Fruit fly (Drosophila melanogaster) whole organism, prepupa: Measurements from ENCODE around the gene GluProRS.

Experiments used
- Blimp-1 ChIP-seq: fragments of 200-800 bp; sonication (Bioruptor generic); optimal IDR thresholded peaks from 3 replicates; lab custom pipeline; 2017; ENCODE audit warnings: missing biosample characterization, missing genetic modification characterization, mild to moderate bottlenecking, moderate library complexity, missing genetic modification reagents
- CG11294 ChIP-seq: fragments of 200-800 bp; sonication (Bioruptor generic); IDR thresholded peaks from 2 replicates; pipeline ENCODE4 v1.3.6; 2022; ENCODE audit warnings: missing biosample characterization, missing genetic modification characterization
- CG11762 ChIP-seq: fragments of 200-800 bp; sonication (Bioruptor generic); optimal IDR thresholded peaks from 3 replicates; lab custom pipeline; 2016; ENCODE audit warnings: missing biosample characterization, missing genetic modification characterization; ENCODE audit not compliant: insufficient read depth
- CG11902 ChIP-seq: fragments of 200-800 bp; sonication (Bioruptor generic); optimal IDR thresholded peaks from 3 replicates; lab custom pipeline; 2016; ENCODE audit warnings: missing biosample characterization, missing genetic modification characterization
- CG15336 ChIP-seq: fragments of 200-800 bp; sonication (Bioruptor generic); IDR thresholded peaks from 2 replicates; pipeline ENCODE4 v1.3.6; 2022; ENCODE audit warnings: missing biosample characterization, missing genetic modification characterization
- CG16779 ChIP-seq: fragments of 200-800 bp; sonication (Bioruptor generic); optimal IDR thresholded peaks from 3 replicates; lab custom pipeline; 2017; ENCODE audit warnings: missing biosample characterization, mild to moderate bottlenecking, missing genetic modification characterization
- CG3032 ChIP-seq: fragments of 200-800 bp; optimal IDR thresholded peaks from 2 replicates; lab custom pipeline; 2019; ENCODE audit warnings: missing biosample characterization, mild to moderate bottlenecking, missing genetic modification characterization, moderate library complexity
- CG31627 ChIP-seq: fragments of 200-800 bp; sonication (Bioruptor generic); optimal IDR thresholded peaks from 3 replicates; lab custom pipeline; 2016; ENCODE audit warnings: missing biosample characterization, missing genetic modification characterization
- CG34406 ChIP-seq: fragments of 200-800 bp; sonication (Bioruptor generic); optimal IDR thresholded peaks from 3 replicates; lab custom pipeline; 2016; ENCODE audit warnings: missing biosample characterization, missing genetic modification characterization
- CG3919 ChIP-seq: fragments of 200-800 bp; sonication (Bioruptor generic); optimal IDR thresholded peaks from 3 replicates; lab custom pipeline; 2016; ENCODE audit warnings: missing biosample characterization, missing genetic modification characterization
- CG4318 ChIP-seq: fragments of 200-800 bp; sonication (Bioruptor generic); optimal IDR thresholded peaks from 3 replicates; lab custom pipeline; 2017; ENCODE audit warnings: missing biosample characterization, mild to moderate bottlenecking, missing genetic modification characterization
- CG6808 ChIP-seq: fragments of 200-800 bp; sonication (Bioruptor generic); optimal IDR thresholded peaks from 3 replicates; lab custom pipeline; 2017; ENCODE audit warnings: missing biosample characterization, missing genetic modification characterization, mild to moderate bottlenecking, moderate library complexity, missing genetic modification reagents
- CG7368 ChIP-seq: fragments of 200-800 bp; sonication (Bioruptor generic); optimal IDR thresholded peaks from 3 replicates; lab custom pipeline; 2016; ENCODE audit warnings: missing biosample characterization, missing genetic modification characterization
- CG8319 ChIP-seq: fragments of 200-800 bp; sonication (Bioruptor generic); optimal IDR thresholded peaks from 3 replicates; lab custom pipeline; 2016; ENCODE audit warnings: missing biosample characterization, missing genetic modification characterization
- CG9139 ChIP-seq: fragments of 200-800 bp; sonication (Bioruptor generic); optimal IDR thresholded peaks from 3 replicates; lab custom pipeline; 2017; ENCODE audit warnings: missing biosample characterization, mild to moderate bottlenecking, missing genetic modification characterization
- Eip75B ChIP-seq: fragments of 200-800 bp; sonication (Bioruptor generic); optimal IDR thresholded peaks from 3 replicates; lab custom pipeline; 2016; ENCODE audit warnings: missing biosample characterization, missing genetic modification characterization
- Eip78C ChIP-seq: fragments of 200-800 bp; sonication (Bioruptor generic); peaks from one replicate; lab custom pipeline; 2016; ENCODE audit warnings: missing biosample characterization, missing genetic modification characterization
- Eip93F ChIP-seq: fragments of 200-800 bp; sonication (Bioruptor generic); optimal IDR thresholded peaks from 2 replicates; lab custom pipeline; 2016; ENCODE audit warnings: missing biosample characterization, mild to moderate bottlenecking, missing genetic modification characterization
- Hr38 ChIP-seq: sonication (Bioruptor generic); optimal IDR thresholded peaks from 2 replicates; lab custom pipeline; 2016; ENCODE audit warnings: missing biosample characterization, missing genetic modification characterization
- Hr4 ChIP-seq: fragments of 200-800 bp; sonication (Bioruptor generic); optimal IDR thresholded peaks from 3 replicates; lab custom pipeline; 2016; ENCODE audit warnings: missing biosample characterization, missing genetic modification characterization
- Lpt ChIP-seq: fragments of 200-800 bp; sonication (Bioruptor generic); optimal IDR thresholded peaks from 3 replicates; lab custom pipeline; 2016; ENCODE audit warnings: missing biosample characterization, missing genetic modification characterization
- Met ChIP-seq: fragments of 200-800 bp; sonication (Bioruptor generic); optimal IDR thresholded peaks from 3 replicates; lab custom pipeline; 2016; ENCODE audit warnings: missing biosample characterization, missing genetic modification characterization
- OdsH ChIP-seq: fragments of 200-800 bp; sonication (Bioruptor generic); optimal IDR thresholded peaks from 3 replicates; lab custom pipeline; 2016; ENCODE audit warnings: missing biosample characterization, missing genetic modification characterization
- Smox ChIP-seq: fragments of 200-800 bp; sonication (Bioruptor generic); optimal IDR thresholded peaks from 3 replicates; lab custom pipeline; 2016; ENCODE audit warnings: missing biosample characterization, missing genetic modification characterization
- Sox102F ChIP-seq: fragments of 200-800 bp; sonication (Bioruptor generic); optimal IDR thresholded peaks from 2 replicates; lab custom pipeline; 2016; ENCODE audit warnings: missing biosample characterization, mild to moderate bottlenecking, missing genetic modification characterization
- Sox14 ChIP-seq: fragments of 200-800 bp; sonication (Bioruptor generic); optimal IDR thresholded peaks from 3 replicates; lab custom pipeline; 2016; ENCODE audit warnings: missing biosample characterization, missing genetic modification characterization
- dsx ChIP-seq: fragments of 200-800 bp; optimal IDR thresholded peaks from 3 replicates; lab custom pipeline; 2019; ENCODE audit warnings: missing biosample characterization, mild to moderate bottlenecking, missing genetic modification characterization, moderate library complexity; ENCODE audit not compliant: poor library complexity, severe bottlenecking
- eg ChIP-seq: fragments of 200-800 bp; sonication (Bioruptor generic); IDR thresholded peaks from 3 replicates; pipeline ENCODE4 v1.3.6; 2022; ENCODE audit warnings: missing biosample characterization, missing genetic modification characterization
- fd59A ChIP-seq: fragments of 200-800 bp; sonication (Bioruptor generic); optimal IDR thresholded peaks from 2 replicates; lab custom pipeline; 2017; ENCODE audit warnings: missing biosample characterization, mild to moderate bottlenecking, missing genetic modification characterization, missing genetic modification reagents
- fkh ChIP-seq: fragments of 200-800 bp; sonication (Bioruptor generic); optimal IDR thresholded peaks from 3 replicates; lab custom pipeline; 2017; ENCODE audit warnings: missing biosample characterization, mild to moderate bottlenecking, missing genetic modification characterization, moderate library complexity
- net ChIP-seq: fragments of 200-800 bp; sonication (Bioruptor generic); optimal IDR thresholded peaks from 3 replicates; lab custom pipeline; 2016; ENCODE audit warnings: missing biosample characterization, missing genetic modification characterization
- pdm3 ChIP-seq: fragments of 200-800 bp; sonication (Bioruptor generic); optimal IDR thresholded peaks from 3 replicates; lab custom pipeline; 2016; ENCODE audit warnings: missing biosample characterization, missing genetic modification characterization
- salr ChIP-seq, 2 experiments: fragments of 200-800 bp; sonication (Bioruptor generic); optimal IDR thresholded peaks; 3 replicates each; lab custom pipeline; 2016 to 2018; ENCODE audit warnings: missing biosample characterization in 2 of 2, missing genetic modification characterization in 2 of 2, mild to moderate bottlenecking in 1 of 2
- svp ChIP-seq: fragments of 200-800 bp; sonication (Bioruptor generic); peaks from one replicate; lab custom pipeline; 2016; ENCODE audit warnings: missing biosample characterization, missing genetic modification characterization
- topi ChIP-seq: fragments of 200-800 bp; sonication (Bioruptor generic); optimal IDR thresholded peaks from 3 replicates; lab custom pipeline; 2016; ENCODE audit warnings: missing biosample characterization, missing genetic modification characterization
- vri ChIP-seq: fragments of 200-800 bp; sonication (Bioruptor generic); optimal IDR thresholded peaks from 3 replicates; lab custom pipeline; 2016; ENCODE audit warnings: missing biosample characterization, mild to moderate bottlenecking, missing genetic modification characterization

The GluProRS gene

dm6 chr3R:23986479-23986930 lies 28.3 kb upstream of the GluProRS start, which contains the start of the genes CG13603 and CG5902 (continued):
- no peak for TF ChIP-seq CG3032 (tag; lab: Kevin White, UChicago)
- no peak for TF ChIP-seq Blimp-1 (GFP tag; lab: Kevin White, UChicago)
- TF ChIP-seq Hr4 (GFP tag; lab: Kevin White, UChicago): no peak
- no peak for TF ChIP-seq fd59A (GFP tag; lab: Kevin White, UChicago)
- TF ChIP-seq CG34406 (GFP tag; lab: Kevin White, UChicago): peak; percentile 34
- TF ChIP-seq salr (GFP tag; optimal IDR thresholded peaks at IDR 0.05; lab: Kevin White, UChicago): no peak
- peak; percentile 26 for TF ChIP-seq CG7368 (GFP tag; lab: Kevin White, UChicago)
- TF ChIP-seq Sox102F (GFP tag; lab: Kevin White, UChicago): no peak
- TF ChIP-seq Lpt: no peak
- no peak for TF ChIP-seq Hr38 (GFP tag; lab: Kevin White, UChicago)
- TF ChIP-seq topi (GFP tag; lab: Kevin White, UChicago): no peak
- TF ChIP-seq svp: peak; percentile 79
- no peak for TF ChIP-seq CG4318 (GFP tag; lab: Kevin White, UChicago)
- no peak for TF ChIP-seq CG15336 (GFP tag; lab: Robert Waterston, UW)
- TF ChIP-seq Eip75B (GFP tag; lab: Kevin White, UChicago): no peak
- TF ChIP-seq CG11902: no peak
- no peak for TF ChIP-seq CG8319 (GFP tag; lab: Kevin White, UChicago)
- no peak for TF ChIP-seq CG16779 (tag; lab: Kevin White, UChicago)
- TF ChIP-seq CG31627: no peak
- TF ChIP-seq CG3919 (GFP tag; lab: Kevin White, UChicago): no peak
- TF ChIP-seq CG6808 (GFP tag; lab: Kevin White, UChicago): peak; percentile 40
- TF ChIP-seq CG11294 (GFP tag; lab: Robert Waterston, UW): no peak
- no peak for TF ChIP-seq Eip93F
- no peak for TF ChIP-seq pdm3 (GFP tag; lab: Kevin White, UChicago)
- no peak for TF ChIP-seq CG9139 (GFP tag; lab: Kevin White, UChicago)
- TF ChIP-seq Met (GFP tag; lab: Kevin White, UChicago): no peak
- TF ChIP-seq Sox14 (GFP tag; lab: Kevin White, UChicago): peak; percentile 96
- TF ChIP-seq Smox (GFP tag; lab: Kevin White, UChicago): no peak
- peak; percentile 28 for TF ChIP-seq net (GFP tag; lab: Kevin White, UChicago)
- TF ChIP-seq vri (GFP tag; lab: Kevin White, UChicago): no peak

- no peak for TF ChIP-seq net (GFP tag; lab: Kevin White, UChicago)
- no peak for TF ChIP-seq CG8319 (GFP tag; lab: Kevin White, UChicago)
- TF ChIP-seq fd59A (GFP tag; lab: Kevin White, UChicago): no peak
- TF ChIP-seq CG34406 (GFP tag; lab: Kevin White, UChicago): no peak
Observed at dm6 chr3R:23981645-23982044, 23.5 kb upstream of the GluProRS start.

dm6 chr3R:23971764-23972163 lies 13.6 kb upstream of the GluProRS start:
- TF ChIP-seq CG11762 (no peak), CG9139 (GFP tag; lab: Kevin White, UChicago) (no peak), CG34406 (GFP tag; lab: Kevin White, UChicago) (no peak), CG6808 (GFP tag; lab: Kevin White, UChicago) (no peak), dsx (GFP tag; lab: Kevin White, UChicago) (no peak), OdsH (GFP tag; lab: Kevin White, UChicago) (no peak), Eip78C (GFP tag; lab: Kevin White, UChicago) (no peak), eg (GFP tag; lab: Robert Waterston, UW) (no peak)

dm6 chr3R:23971208-23971607 lies 13.0 kb upstream of the GluProRS start:
- TF ChIP-seq Eip93F (no peak), fkh (no peak), fd59A (GFP tag; lab: Kevin White, UChicago) (no peak), CG15336 (GFP tag; lab: Robert Waterston, UW) (no peak), CG31627 (no peak)
